Worm (Caenorhabditis elegans): ENCODE results near the gene ZC190.4.

The ZC190.4 gene

DNA sequence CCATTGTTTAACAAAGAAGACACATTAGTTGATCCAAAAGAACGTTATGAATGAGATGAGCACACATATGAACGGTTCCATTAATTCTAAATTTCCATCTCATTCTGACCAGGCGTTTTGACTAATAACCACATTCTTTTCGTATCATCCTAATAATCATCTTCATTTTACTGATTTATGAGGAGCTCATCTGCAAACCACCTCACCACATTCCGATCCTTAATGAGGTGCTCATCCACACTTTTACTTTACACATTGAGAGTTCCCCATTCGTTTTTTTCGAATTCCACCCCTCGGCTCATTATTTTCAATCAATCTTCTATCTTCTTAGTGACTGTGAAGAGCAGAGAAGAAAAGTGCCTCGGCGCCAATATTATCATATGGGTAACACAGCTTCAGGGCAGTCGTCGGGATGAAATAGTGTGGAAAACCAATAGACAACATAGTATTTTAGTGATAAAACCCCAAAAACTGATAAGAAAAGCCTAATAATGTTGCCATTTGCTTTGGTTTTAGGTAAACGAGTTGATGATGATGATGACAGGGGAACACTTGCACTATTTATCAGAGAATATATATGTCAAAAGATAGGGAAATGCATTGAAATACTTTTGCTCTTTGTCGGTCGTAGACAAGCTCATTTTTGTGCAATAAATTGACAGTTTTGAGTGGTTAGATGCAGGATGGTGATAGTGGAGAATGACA is 14.7 kb upstream of the ZC190.4 start:
- no peak for TF ChIP-seq unc-62 (GFP tag; optimal IDR thresholded peaks at IDR 0.05)

DNA sequence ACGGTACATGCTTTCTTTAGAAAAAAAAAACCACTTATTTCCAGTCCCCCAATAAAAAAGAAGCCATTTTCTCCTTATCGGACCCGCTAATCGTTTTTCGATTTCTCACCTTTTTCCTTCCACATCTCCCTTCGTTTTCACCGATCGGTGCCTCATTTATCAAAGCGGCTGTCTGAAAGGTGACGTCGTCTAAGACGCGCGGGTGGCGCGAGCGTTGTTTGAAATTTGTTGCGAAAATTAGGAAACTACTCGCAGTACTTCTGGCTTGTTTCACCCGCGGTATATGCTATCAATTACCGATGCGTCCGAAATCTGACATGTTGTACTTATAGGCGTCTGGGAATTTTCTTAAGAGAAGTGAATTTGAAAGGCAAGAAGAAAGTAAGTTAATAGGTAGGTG is 13.7 kb upstream of the ZC190.4 start:
- TF ChIP-seq unc-62 (GFP tag; optimal IDR thresholded peaks at IDR 0.05), result no peak

DNA sequence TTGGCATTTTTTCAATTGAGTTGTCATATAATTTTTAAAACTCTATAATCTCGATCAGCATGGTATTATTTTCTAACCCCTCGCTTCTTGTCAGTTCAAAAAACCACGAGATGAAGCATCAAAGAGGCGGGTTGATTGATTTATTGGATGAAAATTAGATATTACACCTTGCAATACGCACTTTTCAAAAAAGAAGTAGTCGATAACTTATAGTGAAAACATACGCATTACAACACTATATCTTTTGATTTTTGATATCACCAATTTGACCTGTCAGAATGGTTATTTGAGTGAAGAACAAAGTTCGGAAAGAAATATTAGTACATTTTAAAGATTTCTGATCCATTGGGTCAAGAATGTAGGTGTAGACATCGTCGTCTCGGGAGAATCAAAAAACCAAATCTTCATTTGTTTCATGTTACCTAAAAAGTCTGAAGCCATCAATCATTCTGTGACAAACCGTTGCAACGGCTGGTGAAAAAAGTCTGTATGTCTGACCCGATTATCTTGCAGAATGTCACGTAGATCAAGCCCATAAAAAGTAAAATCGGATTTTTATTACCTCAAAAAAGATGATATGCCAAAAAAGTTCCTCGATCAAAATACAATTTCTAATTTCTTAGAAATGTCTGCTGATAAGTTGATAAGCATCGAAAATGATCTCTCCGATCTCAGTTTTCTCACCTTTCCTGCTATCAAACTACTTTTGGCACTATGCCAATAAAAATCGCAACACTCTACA is 12.6 kb upstream of the ZC190.4 start:
- TF ChIP-seq unc-62 (GFP tag; optimal IDR thresholded peaks at IDR 0.05), result no peak

DNA sequence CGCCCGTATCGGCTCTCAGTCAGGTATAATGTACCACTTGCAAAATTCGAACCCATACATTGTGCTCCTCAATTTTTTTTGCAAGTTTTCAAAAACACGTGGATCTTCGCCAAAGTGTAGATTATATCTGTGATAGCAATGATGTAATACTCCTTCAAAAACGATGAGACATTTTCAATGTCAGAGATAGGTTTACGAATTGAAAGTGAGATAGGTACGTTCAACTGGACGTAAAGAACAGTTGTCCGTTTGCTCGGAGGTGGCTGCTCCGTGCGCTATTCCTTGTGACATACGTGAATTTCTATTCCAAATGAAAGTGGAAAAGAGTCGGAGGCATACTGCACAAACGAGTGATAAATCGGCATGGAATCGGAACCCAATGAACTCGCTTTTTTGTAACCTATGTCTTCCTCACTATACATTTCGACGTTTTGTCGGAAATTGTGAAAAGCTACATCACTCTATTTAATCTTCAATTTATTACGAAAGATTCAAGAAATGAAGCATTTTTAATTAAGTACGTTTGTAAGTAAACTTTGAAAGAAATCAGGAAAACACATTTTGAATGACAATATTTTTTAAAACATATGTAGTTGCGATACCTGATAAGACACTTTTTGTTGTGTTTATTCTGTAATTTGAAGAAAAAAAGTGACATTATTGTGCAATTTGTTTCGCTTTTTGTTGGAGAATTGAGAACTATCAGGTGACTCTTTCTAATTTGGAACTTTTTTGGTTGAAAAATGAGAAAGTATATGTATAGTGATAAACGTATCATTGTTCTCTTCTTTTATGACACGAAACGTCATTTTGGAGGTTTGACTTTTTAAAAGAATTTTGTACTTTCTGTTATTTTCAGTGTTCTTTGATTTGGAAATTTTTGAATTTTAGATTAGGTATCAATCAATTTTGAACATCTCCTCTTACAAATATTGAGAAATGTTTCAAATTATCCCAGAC is 11.1 kb upstream of the ZC190.4 start:
- TF ChIP-seq unc-62 (GFP tag; optimal IDR thresholded peaks at IDR 0.05), result no peak

DNA sequence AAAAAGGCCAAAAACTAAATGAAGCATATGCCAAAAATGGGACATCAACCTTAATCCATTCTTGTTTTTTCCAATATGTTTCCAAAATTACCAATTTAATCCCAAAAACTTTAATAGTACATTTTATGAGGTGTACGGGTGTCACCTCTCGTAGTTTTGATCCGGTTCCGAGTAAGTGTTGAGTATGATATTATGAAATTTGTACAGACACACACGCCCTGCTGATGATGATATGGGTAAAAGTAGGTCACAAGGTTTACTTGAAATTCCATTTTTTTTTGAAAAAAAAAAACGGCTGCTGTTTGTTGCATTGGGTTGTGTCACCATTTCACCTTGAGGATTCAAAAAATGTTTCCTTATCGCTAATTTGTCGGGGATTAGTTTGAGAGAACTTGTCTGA is 8.0 kb upstream of the ZC190.4 start:
- TF ChIP-seq unc-62 (GFP tag; optimal IDR thresholded peaks at IDR 0.05), result no peak

DNA sequence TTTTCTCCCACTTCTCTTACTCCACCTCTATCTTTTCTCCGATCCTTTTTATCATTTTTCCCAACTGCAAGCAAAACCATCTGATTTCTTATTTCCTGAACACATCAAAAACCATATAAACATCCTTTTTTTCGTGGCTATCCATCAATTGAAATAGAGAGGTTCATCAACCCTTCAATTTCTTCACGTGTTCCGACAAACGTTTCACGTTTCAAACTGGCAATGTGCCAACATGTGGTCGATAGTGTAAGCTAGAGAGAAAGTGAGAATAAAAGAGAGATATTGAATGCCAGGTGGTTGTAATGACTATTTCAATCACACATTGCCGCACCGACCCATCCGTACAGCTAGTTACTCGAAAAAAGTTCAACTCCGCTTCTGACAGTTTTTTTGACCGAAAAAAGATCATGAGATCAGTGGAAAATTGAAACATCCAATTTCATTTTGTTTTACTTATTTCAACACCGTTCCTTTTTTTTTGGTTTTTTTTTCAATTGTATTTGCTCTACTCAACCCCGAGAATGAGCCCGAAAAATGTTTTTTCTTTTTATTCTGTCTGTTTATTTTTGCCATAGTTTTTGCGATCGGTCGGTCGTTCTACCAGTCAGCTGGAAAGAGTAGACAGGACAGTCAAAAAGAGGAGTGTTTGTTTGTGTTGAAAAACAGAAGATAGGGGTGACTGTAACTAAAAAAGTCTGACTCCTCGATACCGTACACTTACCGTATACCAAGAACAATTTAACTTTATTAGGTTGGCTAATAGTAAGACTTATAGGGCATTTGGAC is 7.1 kb upstream of the ZC190.4 start:
- TF ChIP-seq unc-62 (GFP tag; optimal IDR thresholded peaks at IDR 0.05), result no peak

DNA sequence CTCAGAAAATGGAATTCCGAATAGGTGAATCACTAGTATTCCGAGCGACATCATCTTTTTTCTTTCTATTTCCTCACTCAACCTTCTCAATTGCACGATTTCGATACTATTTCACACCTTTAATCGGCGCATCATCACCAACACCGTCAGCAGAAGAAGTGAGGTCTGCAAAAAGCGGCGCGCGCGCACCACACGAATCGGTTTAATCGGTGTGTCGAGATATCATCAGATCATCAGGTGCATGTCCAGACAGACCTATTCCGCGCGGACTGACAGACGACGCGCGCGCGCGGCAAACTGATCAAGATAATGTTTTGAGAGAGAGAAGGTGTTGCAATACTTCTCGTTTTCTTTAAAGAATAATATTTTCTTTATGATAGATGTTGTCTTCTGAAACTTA is 5.4 kb upstream of the ZC190.4 start:
- no peak for TF ChIP-seq unc-62 (GFP tag; optimal IDR thresholded peaks at IDR 0.05)

DNA sequence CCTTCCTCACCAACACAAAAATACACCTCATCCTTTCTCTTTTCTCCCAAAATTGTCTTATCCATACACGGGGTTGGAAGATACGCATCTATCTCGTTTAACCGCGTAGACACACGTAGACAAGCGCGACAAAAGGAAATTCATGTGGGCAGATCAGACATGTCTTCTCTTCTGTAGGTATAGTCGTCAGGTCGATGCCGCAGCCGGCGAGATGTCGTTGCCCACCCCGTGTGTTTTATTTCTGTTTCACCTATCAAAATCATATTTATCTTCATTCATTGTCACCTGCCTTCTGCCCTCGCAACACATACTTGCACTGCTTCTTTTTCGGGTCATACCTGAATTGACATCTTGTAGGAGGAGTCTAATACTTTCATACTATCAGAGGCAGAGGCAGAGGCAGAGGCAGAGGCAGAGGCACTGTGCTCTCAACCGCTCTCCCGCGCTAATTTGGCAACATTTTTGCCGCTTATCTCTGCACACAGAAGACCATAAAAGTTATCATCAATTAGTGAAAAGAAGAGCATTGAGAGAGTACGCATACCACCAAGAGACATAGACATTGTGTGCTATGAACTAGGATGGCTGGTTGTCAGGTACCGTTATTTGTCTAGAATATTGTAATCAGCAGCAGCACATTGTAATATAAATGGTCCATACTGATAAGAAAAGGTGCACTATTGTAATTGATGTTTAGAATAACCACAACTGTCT is 4.5 kb upstream of the ZC190.4 start:
- no peak for TF ChIP-seq unc-62 (GFP tag; optimal IDR thresholded peaks at IDR 0.05)

DNA sequence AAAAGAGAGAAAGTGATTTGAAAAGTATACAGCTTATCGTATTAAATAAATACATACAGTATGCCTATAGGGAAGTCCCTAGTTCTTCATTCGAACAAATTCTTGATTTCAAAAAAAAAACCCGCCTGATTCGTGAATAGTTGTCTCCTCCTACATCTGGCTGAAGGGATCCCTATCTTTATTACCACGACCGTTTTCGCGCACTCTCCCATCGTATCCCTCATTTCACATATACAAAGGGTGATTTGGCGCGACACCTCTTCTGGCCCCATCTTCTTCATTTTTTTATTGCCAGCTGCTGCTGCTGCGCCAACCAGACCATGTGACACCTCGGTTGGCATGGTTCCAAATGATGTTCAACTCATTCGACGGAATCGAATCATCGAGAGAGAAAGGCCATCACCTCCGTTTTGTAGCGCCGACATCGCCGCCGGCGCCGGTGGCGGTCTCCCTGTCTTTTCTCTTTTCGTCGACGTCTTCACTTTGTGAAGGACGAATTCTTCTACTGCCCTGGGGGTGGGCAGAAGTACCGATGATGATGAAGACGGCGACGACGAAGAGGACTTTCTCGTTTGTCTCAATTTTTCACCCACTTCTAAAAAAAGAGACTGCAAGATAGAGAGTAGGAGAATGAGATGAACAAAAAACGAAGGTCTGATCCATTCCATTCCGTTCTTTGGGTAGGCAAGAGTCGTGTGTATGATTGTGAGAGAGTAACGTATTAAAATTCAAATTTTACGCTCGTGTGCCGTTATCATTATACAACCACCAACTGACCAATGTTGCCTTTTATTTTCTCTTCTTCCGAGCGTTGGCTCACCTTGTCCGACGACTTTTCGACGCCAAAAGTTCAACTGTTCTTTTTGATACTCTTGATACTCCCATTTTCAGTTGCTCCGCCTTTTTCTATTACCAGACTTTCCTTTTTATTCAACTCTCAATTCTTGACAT is 3.5 kb upstream of the ZC190.4 start:
- TF ChIP-seq unc-62 (GFP tag; optimal IDR thresholded peaks at IDR 0.05), result no peak

DNA sequence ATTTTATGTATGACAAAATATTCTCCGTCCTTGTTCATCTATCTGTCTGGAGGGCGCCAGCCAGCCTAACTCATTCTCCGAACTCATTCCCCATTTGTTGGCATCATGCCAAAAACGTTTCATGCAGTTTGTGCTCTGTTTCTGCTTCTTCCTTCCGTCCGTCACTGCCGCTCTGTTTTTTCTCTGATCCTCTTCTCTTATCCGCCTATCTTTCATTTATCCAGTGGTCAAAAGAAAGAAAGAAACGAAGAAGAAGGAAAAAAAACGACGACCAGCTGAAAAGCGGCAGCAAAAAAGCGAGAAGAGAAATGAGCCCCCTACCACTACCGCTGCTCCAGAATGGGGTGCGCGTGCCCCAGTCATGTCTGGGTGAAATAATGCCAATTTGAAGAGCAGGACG is 2.8 kb upstream of the ZC190.4 start:
- TF ChIP-seq unc-62 (GFP tag; optimal IDR thresholded peaks at IDR 0.05), result no peak

DNA sequence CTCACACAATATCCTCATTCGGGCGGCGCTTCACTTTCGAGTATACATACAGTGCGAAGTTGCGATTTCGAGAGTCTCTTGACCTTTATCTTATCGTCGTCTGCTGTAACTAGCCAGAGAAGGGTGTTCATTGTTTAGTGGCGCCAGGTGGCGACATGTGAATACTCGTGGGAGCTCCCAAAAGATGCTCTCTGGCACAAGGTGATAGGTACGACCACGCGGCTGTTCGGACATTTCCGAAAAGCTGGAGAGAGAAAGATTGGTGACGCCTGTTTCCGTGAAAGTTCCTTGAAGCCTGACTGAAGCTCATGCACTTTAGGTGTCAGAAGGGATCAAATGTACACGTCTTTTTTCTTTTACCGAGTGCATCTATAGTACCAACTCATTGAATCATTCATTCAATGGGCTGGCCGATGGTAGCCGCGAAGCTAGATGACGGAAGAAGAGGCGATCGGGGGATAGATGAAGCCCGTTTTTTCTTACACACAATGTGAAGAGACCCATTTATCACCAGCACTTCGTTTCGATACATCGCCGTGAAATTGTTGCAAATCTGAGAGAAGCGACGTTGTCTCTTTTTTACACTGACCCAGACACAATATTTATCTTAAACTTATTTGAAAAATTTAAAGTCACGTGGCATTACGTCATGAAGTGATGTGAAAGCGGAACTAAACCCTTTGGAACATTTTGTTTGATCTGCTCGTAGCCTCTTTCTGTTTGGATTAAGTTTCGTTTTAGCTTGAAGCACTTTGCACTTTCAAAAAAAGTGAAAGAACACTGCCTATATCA is 1.6 kb downstream of the ZC190.4 start:
- no peak for TF ChIP-seq unc-62 (GFP tag; optimal IDR thresholded peaks at IDR 0.05)

DNA sequence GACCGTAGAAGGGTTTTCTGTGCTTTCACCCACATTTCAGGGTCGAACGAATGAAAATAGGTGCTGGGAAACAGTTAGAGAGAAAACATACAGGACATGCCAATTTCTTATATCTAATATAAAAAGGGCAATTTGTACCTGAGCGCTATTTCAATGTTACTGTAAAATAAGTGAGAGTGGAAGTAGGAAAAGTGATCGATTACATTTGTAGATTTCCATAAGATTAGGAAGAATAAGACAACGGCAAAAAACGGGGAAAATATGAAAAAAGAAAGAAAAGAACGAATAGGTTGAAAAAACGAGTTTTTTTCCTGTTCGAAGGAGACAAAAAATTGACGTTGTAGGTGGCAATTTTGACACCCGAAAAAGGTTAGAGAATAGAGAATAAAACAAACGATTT is 2.4 kb downstream of the ZC190.4 start:
- TF ChIP-seq unc-62 (GFP tag; optimal IDR thresholded peaks at IDR 0.05), result no peak

DNA sequence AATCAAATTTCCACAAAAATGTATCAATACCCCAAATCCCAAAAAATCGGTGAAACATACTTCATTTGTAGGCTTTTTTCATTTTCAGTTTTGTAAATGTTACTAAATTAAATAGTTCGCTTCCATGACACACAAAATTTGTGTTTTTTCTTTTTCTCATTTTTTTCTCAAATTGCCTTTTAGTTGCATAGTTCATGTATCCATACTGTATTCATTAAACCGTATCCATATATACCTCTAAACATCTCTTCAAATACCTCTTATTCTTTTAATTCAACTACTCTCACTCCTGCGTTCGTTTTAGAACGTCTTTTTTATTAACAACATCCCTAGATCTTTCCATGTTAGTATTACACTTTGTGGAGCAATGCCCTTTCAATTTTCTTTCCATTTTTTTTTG is 4.9 kb downstream of the ZC190.4 start:
- no peak for TF ChIP-seq unc-62 (GFP tag; optimal IDR thresholded peaks at IDR 0.05)

Measured in whole organism, dauer.